Worm (Caenorhabditis elegans) whole organism, mixed stage, embryonic: Measurements from ENCODE around the gene fezf-1.

ENCODE experiments used
- M03D4.4 ChIP-seq: sonication (generic microtip); optimal IDR thresholded peaks from 2 replicates; lab custom pipeline; 2017; ENCODE audit warnings: mild to moderate bottlenecking, missing genetic modification characterization, missing compliant biosample characterization
- ces-1 ChIP-seq: fragments of 150-350 bp; optimal IDR thresholded peaks from 2 replicates; lab custom pipeline; 2014; ENCODE audit warnings: missing biosample characterization, missing genetic modification reagents, missing genetic modification characterization
- elt-1 ChIP-seq: sonication (generic microtip); optimal IDR thresholded peaks from 2 replicates; lab custom pipeline; 2017; ENCODE audit warnings: missing genetic modification characterization, mild to moderate bottlenecking, missing compliant biosample characterization, antibody characterized with exemption, moderate library complexity, borderline replicate concordance; ENCODE audit not compliant: insufficient read depth
- lin-13 ChIP-seq: fragments of 150-350 bp; optimal IDR thresholded peaks from 2 replicates; lab custom pipeline; 2014; ENCODE audit warnings: missing biosample characterization, missing genetic modification characterization
- lsy-2 ChIP-seq: fragments of 150-350 bp; optimal IDR thresholded peaks from 2 replicates; lab custom pipeline; 2014; ENCODE audit warnings: missing biosample characterization, missing genetic modification characterization
- mab-5 ChIP-seq: fragments of 150-350 bp; optimal IDR thresholded peaks from 2 replicates; lab custom pipeline; 2014; ENCODE audit warnings: missing biosample characterization, missing genetic modification characterization
- nhr-2 ChIP-seq: fragments of 150-350 bp; optimal IDR thresholded peaks from 2 replicates; lab custom pipeline; 2014; ENCODE audit warnings: missing biosample characterization, missing genetic modification characterization
- nhr-237 ChIP-seq: fragments of 150-350 bp; optimal IDR thresholded peaks from 2 replicates; lab custom pipeline; 2014; ENCODE audit warnings: missing biosample characterization, missing genetic modification characterization
- nhr-28 ChIP-seq: fragments of 150-350 bp; optimal IDR thresholded peaks from 2 replicates; lab custom pipeline; 2014; ENCODE audit warnings: missing biosample characterization, missing genetic modification characterization
- pha-4 ChIP-seq: fragments of 150-350 bp; optimal IDR thresholded peaks from 2 replicates; lab custom pipeline; 2018; ENCODE audit warnings: missing biosample characterization, missing genetic modification reagents, missing genetic modification characterization
- sem-2 ChIP-seq: fragments of 200-800 bp; sonication (Bioruptor generic); optimal IDR thresholded peaks from 2 replicates; lab custom pipeline; 2018; ENCODE audit warnings: mild to moderate bottlenecking, missing genetic modification characterization, missing compliant biosample characterization
- snpc-4 ChIP-seq: fragments of 150-350 bp; optimal IDR thresholded peaks from 2 replicates; lab custom pipeline; 2014; ENCODE audit warnings: missing biosample characterization, missing genetic modification characterization
- unc-62 ChIP-seq: fragments of 150-350 bp; optimal IDR thresholded peaks from 2 replicates; lab custom pipeline; 2014; ENCODE audit warnings: missing biosample characterization, missing genetic modification reagents, missing genetic modification characterization
- ztf-11 ChIP-seq: fragments of 150-350 bp; optimal IDR thresholded peaks from 2 replicates; lab custom pipeline; 2014; ENCODE audit warnings: missing biosample characterization, missing genetic modification characterization

- TF ChIP-seq elt-1 (tag; lab: Kevin White, UChicago) (no peak), mab-5 (tag; lab: Kevin White, UChicago) (no peak), unc-62 (no peak), snpc-4 (tag; lab: Kevin White, UChicago) (no peak), M03D4.4 (tag; lab: Kevin White, UChicago) (no peak), pha-4 (tag; lab: Kevin White, UChicago) (no peak), ztf-11 (tag; lab: Kevin White, UChicago) (no peak), ces-1 (no peak), nhr-237 (tag; lab: Kevin White, UChicago) (no peak), lsy-2 (tag; lab: Kevin White, UChicago) (no peak), sem-2 (no peak), lin-13 (no peak), nhr-2 (tag; lab: Kevin White, UChicago) (no peak), nhr-28 (tag; lab: Kevin White, UChicago) (no peak)
These were observed 7.7 kb upstream of the fezf-1 start for ce11 chrIV:13458237-13458636.
